Worm (Caenorhabditis elegans) whole organism, midembryonic: ENCODE data around the gene flwr-1.
"Not testable (repeated sequence)": the region's sequence is repeated elsewhere in the genome, so short reads cannot be mapped to it uniquely, and the experiment has no call there.

Source experiments
- T22C8.4 ChIP-seq: fragments of 200-800 bp; sonication (Bioruptor generic); IDR thresholded peaks from 2 replicates; pipeline ENCODE4 v1.3.6; 2022; ENCODE audit warnings: missing genetic modification characterization, missing compliant biosample characterization
- cog-1 ChIP-seq: sonication (generic microtip); optimal IDR thresholded peaks from 2 replicates; lab custom pipeline; 2016; ENCODE audit warnings: missing genetic modification characterization, missing compliant biosample characterization
- flt-1 ChIP-seq: fragments of 200-800 bp; sonication (Bioruptor generic); IDR thresholded peaks from 2 replicates; pipeline ENCODE4 v1.3.6; 2022; ENCODE audit warnings: missing genetic modification characterization, missing compliant biosample characterization
- klf-2 ChIP-seq: fragments of 200-800 bp; sonication (Bioruptor generic); conservative IDR thresholded peaks from 2 replicates; pipeline ENCODE4 v1.3.6; 2022; ENCODE audit warnings: missing genetic modification reagents, missing genetic modification characterization, missing compliant biosample characterization
- med-1 ChIP-seq: sonication (generic microtip); optimal IDR thresholded peaks from 2 replicates; lab custom pipeline; 2017; ENCODE audit warnings: missing genetic modification characterization, mild to moderate bottlenecking, missing compliant biosample characterization, antibody characterized with exemption, missing genetic modification reagents; ENCODE audit not compliant: insufficient read depth
- ref-1 ChIP-seq: fragments of 200-800 bp; sonication (Bioruptor generic); conservative IDR thresholded peaks from 2 replicates; pipeline ENCODE4 v1.3.6; 2022; ENCODE audit warnings: missing genetic modification reagents, missing genetic modification characterization, missing compliant biosample characterization
- tab-1 ChIP-seq: fragments of 200-800 bp; sonication (Bioruptor generic); IDR thresholded peaks from 2 replicates; pipeline ENCODE4 v1.3.6; 2022; ENCODE audit warnings: missing genetic modification characterization, missing compliant biosample characterization
- ztf-23 ChIP-seq: fragments of 200-800 bp; sonication (Bioruptor generic); IDR thresholded peaks from 2 replicates; pipeline ENCODE4 v1.3.6; 2022; ENCODE audit warnings: missing genetic modification reagents, missing genetic modification characterization, missing compliant biosample characterization
- ztf-29 ChIP-seq: fragments of 200-800 bp; sonication (Bioruptor generic); IDR thresholded peaks from 2 replicates; pipeline ENCODE4 v1.3.6; 2022; ENCODE audit warnings: missing genetic modification reagents, missing genetic modification characterization, missing compliant biosample characterization

The flwr-1 gene

DNA sequence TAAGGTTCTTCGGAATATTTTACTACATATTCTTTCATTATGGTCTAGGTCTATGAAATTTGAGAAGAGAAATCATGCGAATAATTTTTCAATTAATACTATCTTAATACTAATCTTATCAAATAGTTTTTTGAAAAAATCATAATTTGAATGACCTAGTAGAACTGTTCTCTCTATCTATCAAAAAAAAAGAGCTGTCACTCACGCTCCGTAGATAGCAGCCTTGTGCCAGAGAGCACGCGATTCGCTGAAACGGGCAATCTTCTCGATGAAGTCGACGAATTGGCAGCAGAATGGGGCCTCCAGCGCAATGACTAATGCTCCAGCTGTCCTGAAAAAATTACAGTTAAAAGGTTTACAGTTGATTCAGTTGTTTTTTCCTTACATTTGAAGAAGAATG, 456 bp downstream of the flwr-1 start:
- TF ChIP-seq med-1 (GFP tag; lab: Kevin White, UChicago) = no peak
- no peak for TF ChIP-seq flt-1
- no peak for TF ChIP-seq ref-1 (GFP tag; lab: Robert Waterston, UW)
- no peak for TF ChIP-seq T22C8.4 (GFP tag; lab: Robert Waterston, UW)
- no peak for TF ChIP-seq tab-1 (GFP tag; lab: Robert Waterston, UW)
- no peak for TF ChIP-seq ztf-23 (GFP tag; lab: Robert Waterston, UW)
- no peak for TF ChIP-seq ztf-29 (GFP tag; lab: Robert Waterston, UW)
- no peak for TF ChIP-seq klf-2 (GFP tag; lab: Robert Waterston, UW)
- no peak for TF ChIP-seq cog-1 (tag; lab: Kevin White, UChicago)

DNA sequence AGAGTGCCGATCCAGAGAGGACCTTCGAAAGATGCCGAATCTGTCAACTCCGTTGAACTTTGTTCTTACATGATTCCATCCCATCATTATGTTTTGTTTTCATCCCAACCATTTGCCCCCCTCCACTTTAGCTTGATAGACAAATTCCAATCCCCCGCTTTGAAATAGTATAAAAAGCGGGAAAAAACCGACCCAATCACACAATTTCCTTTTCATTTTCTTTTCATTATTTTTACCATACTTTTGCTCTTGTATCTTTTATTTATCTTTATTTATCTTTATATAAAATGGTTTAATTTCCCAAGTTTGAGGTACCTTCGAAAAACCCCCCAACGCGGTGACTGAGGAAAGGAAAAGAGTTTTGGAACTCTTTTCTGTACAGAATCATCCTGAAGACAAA, 3.6 kb downstream of the flwr-1 start, which contains the start of gene F20D1.22:
TSS of gene F20D1.22 (plus strand) at position 301 of the 400 bp plus-strand sequence.
- not testable (repeated sequence) for TF ChIP-seq flt-1; ref-1 (GFP tag; lab: Robert Waterston, UW); med-1 (GFP tag; lab: Kevin White, UChicago)

DNA sequence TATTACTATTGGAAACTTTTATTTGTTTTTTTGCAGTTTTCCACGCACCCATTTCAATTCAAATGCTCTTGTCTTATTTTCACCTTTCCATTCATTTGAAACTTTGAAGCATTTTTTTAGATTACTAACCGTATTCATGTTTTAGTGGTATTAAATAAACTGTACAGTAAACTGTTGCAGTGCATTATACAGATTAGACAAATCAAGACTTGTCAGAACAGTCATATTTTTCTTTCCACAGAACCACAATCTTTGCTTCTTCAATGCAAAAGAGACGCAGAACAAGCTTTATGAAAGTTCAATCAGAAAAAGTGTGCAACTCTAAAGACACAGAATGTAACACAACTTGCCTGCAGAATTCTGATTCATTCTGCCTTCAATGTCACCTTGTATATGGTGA, 4.3 kb downstream of the flwr-1 start, which contains the start of gene F45B8.5:
TSS of gene F45B8.5 (plus strand) at position 301 of the 400 bp plus-strand sequence.
- TF ChIP-seq med-1 (GFP tag; lab: Kevin White, UChicago) (no peak), ref-1 (GFP tag; lab: Robert Waterston, UW) (no peak), T22C8.4 (GFP tag; lab: Robert Waterston, UW) (no peak), tab-1 (GFP tag; lab: Robert Waterston, UW) (no peak), klf-2 (GFP tag; lab: Robert Waterston, UW) (no peak), cog-1 (tag; lab: Kevin White, UChicago) (no peak), ztf-29 (GFP tag; lab: Robert Waterston, UW) (no peak), ztf-23 (GFP tag; lab: Robert Waterston, UW) (no peak)

DNA sequence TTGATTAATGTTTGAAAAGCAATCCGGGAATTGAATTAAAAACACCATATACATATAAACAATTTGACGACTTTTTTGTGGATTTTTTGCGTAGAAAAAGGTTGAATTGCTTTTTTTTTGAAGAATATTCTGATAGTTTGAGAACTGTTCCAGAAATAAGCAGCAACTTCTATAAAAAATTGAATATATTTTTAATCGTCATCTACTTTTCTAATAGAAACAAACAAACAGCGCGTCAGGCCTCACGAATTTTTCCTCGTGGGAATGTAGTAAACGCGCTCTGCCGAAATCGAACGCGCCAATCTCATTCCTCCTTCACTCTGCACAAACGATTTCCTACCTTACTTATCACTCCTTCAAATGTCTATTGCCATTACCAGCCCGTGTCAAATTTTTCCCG, 5.8 kb downstream of the flwr-1 start, which contains the start of gene rgs-11:
TSS of gene rgs-11 (plus strand) at position 301 of the 400 bp plus-strand sequence.
- TF ChIP-seq cog-1 (tag; lab: Kevin White, UChicago) (no peak), ref-1 (GFP tag; lab: Robert Waterston, UW) (no peak), klf-2 (GFP tag; lab: Robert Waterston, UW) (no peak), T22C8.4 (GFP tag; lab: Robert Waterston, UW) (no peak), ztf-29 (GFP tag; lab: Robert Waterston, UW) (no peak)

DNA sequence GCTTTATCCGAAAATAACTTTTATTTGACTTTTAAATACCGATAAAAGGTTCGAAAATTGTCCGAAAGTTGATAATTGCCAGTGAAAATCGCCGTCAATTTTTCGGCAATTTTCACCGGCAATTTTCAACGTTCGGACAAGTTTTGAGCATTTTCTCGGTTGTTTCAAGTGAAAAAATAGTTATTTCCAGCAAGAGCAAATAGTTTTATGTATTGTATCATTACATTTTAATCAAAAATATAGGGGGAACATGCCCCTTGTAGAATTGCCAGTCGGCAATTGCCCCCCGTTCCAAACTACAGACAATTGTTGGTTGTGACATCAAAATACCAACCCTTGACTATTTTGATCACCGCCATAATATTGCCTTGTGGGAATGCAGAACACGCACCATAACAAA, 7.6 kb downstream of the flwr-1 start, which contains the start of gene rgs-10:
TSS of gene rgs-10 (plus strand) at position 301 of the 400 bp plus-strand sequence.
- TF ChIP-seq T22C8.4 (GFP tag; lab: Robert Waterston, UW) (no peak), klf-2 (GFP tag; lab: Robert Waterston, UW) (no peak), ref-1 (GFP tag; lab: Robert Waterston, UW) (no peak), cog-1 (tag; lab: Kevin White, UChicago) (no peak), flt-1 (no peak), ztf-29 (GFP tag; lab: Robert Waterston, UW) (no peak), med-1 (GFP tag; lab: Kevin White, UChicago) (no peak), tab-1 (GFP tag; lab: Robert Waterston, UW) (no peak), ztf-23 (GFP tag; lab: Robert Waterston, UW) (no peak)

DNA sequence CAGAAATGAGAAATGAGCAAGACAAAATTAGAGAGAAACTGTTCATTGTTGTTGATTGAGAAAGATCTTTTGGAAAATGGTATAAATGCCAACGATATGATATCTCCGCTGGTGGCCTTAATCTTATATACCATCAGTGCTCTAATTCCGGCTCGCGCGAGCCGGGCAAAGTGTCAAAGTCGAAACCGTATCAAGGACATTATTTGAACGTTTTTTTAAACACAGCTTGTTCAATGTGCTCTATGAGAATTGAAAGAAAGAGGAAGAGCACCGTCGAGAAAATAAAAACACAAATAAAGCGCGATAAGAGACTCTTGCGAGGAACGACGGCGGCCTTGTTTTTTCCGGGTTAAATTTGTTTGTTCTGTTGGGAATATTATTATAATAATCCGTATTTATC, 8.6 kb downstream of the flwr-1 start, which contains the start of gene idpp-3:
TSS of gene idpp-3 (minus strand) at position 101 of the 400 bp plus-strand sequence.
- TF ChIP-seq flt-1 = no peak
- no peak for TF ChIP-seq klf-2 (GFP tag; lab: Robert Waterston, UW)
- no peak for TF ChIP-seq ref-1 (GFP tag; lab: Robert Waterston, UW)
- TF ChIP-seq ztf-23 (GFP tag; lab: Robert Waterston, UW) = no peak
- TF ChIP-seq T22C8.4 (GFP tag; lab: Robert Waterston, UW) = no peak
- TF ChIP-seq ztf-29 (GFP tag; lab: Robert Waterston, UW) = no peak
- no peak for TF ChIP-seq cog-1 (tag; lab: Kevin White, UChicago)
- TF ChIP-seq tab-1 (GFP tag; lab: Robert Waterston, UW) = no peak
- TF ChIP-seq med-1 (GFP tag; lab: Kevin White, UChicago) = no peak

DNA sequence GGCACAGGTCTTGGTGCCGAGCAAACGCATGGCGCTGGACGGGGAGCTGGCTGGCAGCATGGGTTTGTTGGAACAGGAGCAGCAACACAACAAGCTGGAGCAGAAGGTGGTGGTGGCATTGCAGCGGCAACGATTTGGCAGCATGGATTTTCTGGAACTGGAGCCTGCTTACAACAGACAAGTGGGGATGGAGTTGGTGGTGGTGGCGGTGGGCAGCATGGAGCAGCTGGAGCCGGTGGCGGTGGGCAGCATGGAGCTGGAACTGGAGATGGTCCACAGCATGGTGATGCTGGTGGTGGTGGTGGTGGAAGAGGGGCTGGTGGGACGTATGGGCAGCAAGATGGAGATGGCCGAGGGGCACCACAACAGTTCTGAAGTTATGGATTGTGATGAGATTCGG, 9.2 kb downstream of the flwr-1 start:
- TF ChIP-seq ztf-29 (GFP tag; lab: Robert Waterston, UW) (no peak), klf-2 (GFP tag; lab: Robert Waterston, UW) (no peak), T22C8.4 (GFP tag; lab: Robert Waterston, UW) (no peak), ztf-23 (GFP tag; lab: Robert Waterston, UW) (no peak), tab-1 (GFP tag; lab: Robert Waterston, UW) (no peak; the same call in 1 of the 2 replicates), ref-1 (GFP tag; lab: Robert Waterston, UW) (no peak), med-1 (GFP tag; lab: Kevin White, UChicago) (no peak), cog-1 (tag; lab: Kevin White, UChicago) (no peak), flt-1 (no peak)

DNA sequence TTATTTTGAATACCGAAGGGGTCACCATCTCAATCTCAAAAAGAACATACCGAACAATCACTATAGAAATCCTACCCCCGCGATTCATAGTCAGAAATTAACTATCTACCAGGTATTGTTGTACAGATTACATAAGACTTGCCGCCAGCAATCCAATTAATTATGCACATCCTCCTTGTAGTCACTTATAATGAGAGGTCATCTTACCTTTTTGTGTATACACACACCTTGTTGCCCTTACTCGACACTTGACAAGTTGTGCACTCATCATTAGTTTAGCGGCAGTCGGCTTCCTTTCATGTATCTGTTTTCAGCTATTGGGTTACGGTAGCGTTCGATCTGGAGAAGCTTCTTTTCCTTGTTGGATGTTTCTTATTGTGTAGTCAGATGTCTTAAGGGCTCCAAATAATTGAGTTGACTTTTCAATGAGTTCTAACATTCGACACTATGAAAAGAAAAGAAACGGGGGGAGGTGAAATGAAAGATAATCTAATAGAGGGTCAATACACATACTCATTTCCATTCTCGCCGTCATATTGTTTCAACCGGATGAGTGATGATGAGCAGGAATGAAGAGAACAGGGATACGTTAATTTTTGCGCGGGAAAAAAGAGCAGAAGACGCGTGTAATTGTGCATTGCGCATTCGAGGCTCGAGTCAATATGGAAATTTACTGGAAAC, 10.5 kb downstream of the flwr-1 start:
- TF ChIP-seq ref-1 (GFP tag; lab: Robert Waterston, UW) = no peak
- no peak for TF ChIP-seq T22C8.4 (GFP tag; lab: Robert Waterston, UW)
- TF ChIP-seq flt-1 = no peak
- TF ChIP-seq cog-1 (tag; lab: Kevin White, UChicago) = no peak
- TF ChIP-seq ztf-23 (GFP tag; lab: Robert Waterston, UW) = no peak
- no peak for TF ChIP-seq ztf-29 (GFP tag; lab: Robert Waterston, UW)
- no peak for TF ChIP-seq med-1 (GFP tag; lab: Kevin White, UChicago)
- TF ChIP-seq tab-1 (GFP tag; lab: Robert Waterston, UW) = no peak
- TF ChIP-seq klf-2 (GFP tag; lab: Robert Waterston, UW) = no peak

DNA sequence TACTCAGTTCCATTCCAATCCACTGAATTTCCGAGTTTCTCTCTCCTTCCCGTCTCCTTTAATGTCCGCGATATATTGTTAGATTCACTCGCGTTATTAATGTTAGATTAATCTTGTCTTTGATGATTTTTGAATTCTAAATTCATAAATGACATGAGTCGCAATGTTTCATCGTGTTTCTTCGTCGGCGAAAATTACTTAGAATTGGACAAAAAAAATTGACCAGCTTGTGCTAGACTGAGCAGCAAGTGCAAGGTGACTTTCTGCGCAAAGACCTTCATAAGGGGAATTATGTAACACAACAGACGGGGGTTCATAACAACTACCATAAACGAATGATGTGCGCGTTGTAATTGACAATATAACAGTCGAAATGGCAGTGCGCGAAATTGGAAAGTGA, 11.7 kb downstream of the flwr-1 start:
- TF ChIP-seq tab-1 (GFP tag; lab: Robert Waterston, UW) (no peak), med-1 (GFP tag; lab: Kevin White, UChicago) (no peak), ztf-29 (GFP tag; lab: Robert Waterston, UW) (no peak), ztf-23 (GFP tag; lab: Robert Waterston, UW) (no peak), ref-1 (GFP tag; lab: Robert Waterston, UW) (no peak), klf-2 (GFP tag; lab: Robert Waterston, UW) (no peak), flt-1 (no peak), T22C8.4 (GFP tag; lab: Robert Waterston, UW) (no peak), cog-1 (tag; lab: Kevin White, UChicago) (no peak)
